Fruit fly (Drosophila melanogaster) whole organism, pupa: ENCODE results near the gene CG10486.

Experiments used
- CG14655 ChIP-seq: fragments of 200-800 bp; sonication (Bioruptor generic); optimal IDR thresholded peaks from 3 replicates; lab custom pipeline; 2017; ENCODE audit warnings: mild to moderate bottlenecking, missing biosample characterization, missing genetic modification reagents, missing genetic modification characterization
- CG15710 ChIP-seq: fragments of 200-800 bp; sonication (Bioruptor generic); optimal IDR thresholded peaks from 2 replicates; lab custom pipeline; 2018; ENCODE audit warnings: missing biosample characterization, mild to moderate bottlenecking, missing genetic modification characterization, moderate library complexity
- CG32121 ChIP-seq: fragments of 200-800 bp; sonication (Bioruptor generic); IDR thresholded peaks from 2 replicates; pipeline ENCODE4 v1.3.6; 2022; ENCODE audit warnings: missing biosample characterization, missing genetic modification characterization
- CG8159 ChIP-seq: fragments of 200-800 bp; sonication (Bioruptor generic); optimal IDR thresholded peaks from 3 replicates; lab custom pipeline; 2018; ENCODE audit warnings: missing biosample characterization, mild to moderate bottlenecking, missing genetic modification characterization, moderate library complexity
- CG8301 ChIP-seq: fragments of 200-800 bp; sonication (Bioruptor generic); optimal IDR thresholded peaks from 2 replicates; lab custom pipeline; 2018; ENCODE audit warnings: missing biosample characterization, mild to moderate bottlenecking, missing genetic modification characterization
- D1 ChIP-seq: fragments of 200-800 bp; sonication (Bioruptor generic); optimal IDR thresholded peaks from 2 replicates; lab custom pipeline; 2018; ENCODE audit warnings: missing biosample characterization, mild to moderate bottlenecking, missing genetic modification characterization, moderate library complexity
- EcR ChIP-seq: fragments of 200-800 bp; sonication (Bioruptor generic); optimal IDR thresholded peaks from 3 replicates; lab custom pipeline; 2019; ENCODE audit warnings: missing biosample characterization, missing genetic modification characterization, mild to moderate bottlenecking, moderate library complexity, missing genetic modification reagents
- Ets98B ChIP-seq: fragments of 200-800 bp; sonication (Bioruptor generic); IDR thresholded peaks from 2 replicates; pipeline ENCODE4 v1.3.6; 2022; ENCODE audit warnings: missing biosample characterization, missing genetic modification characterization
- Pif1A ChIP-seq: fragments of 200-800 bp; sonication (Bioruptor generic); optimal IDR thresholded peaks from 3 replicates; lab custom pipeline; 2016; ENCODE audit warnings: missing biosample characterization, missing genetic modification characterization
- Pif1B ChIP-seq: fragments of 200-800 bp; sonication (Bioruptor generic); optimal IDR thresholded peaks from 3 replicates; lab custom pipeline; 2016; ENCODE audit warnings: missing biosample characterization, missing genetic modification characterization
- Snoo ChIP-seq: fragments of 200-800 bp; sonication (Bioruptor generic); optimal IDR thresholded peaks from 3 replicates; lab custom pipeline; 2017; ENCODE audit warnings: missing biosample characterization, mild to moderate bottlenecking, missing genetic modification characterization, inconsistent platforms
- fd96Ca ChIP-seq: fragments of 200-800 bp; sonication (Bioruptor generic); IDR thresholded peaks from 3 replicates; pipeline ENCODE4 v1.3.6; 2022; ENCODE audit warnings: missing biosample characterization, missing genetic modification characterization
- gl ChIP-seq: fragments of 200-800 bp; sonication (Bioruptor generic); optimal IDR thresholded peaks from 2 replicates; lab custom pipeline; 2018; ENCODE audit warnings: missing biosample characterization, mild to moderate bottlenecking, missing genetic modification characterization
- rn ChIP-seq: fragments of 200-800 bp; sonication (Bioruptor generic); IDR thresholded peaks from 2 replicates; pipeline ENCODE4 v1.3.6; 2022; ENCODE audit warnings: missing biosample characterization, missing genetic modification characterization

DNA sequence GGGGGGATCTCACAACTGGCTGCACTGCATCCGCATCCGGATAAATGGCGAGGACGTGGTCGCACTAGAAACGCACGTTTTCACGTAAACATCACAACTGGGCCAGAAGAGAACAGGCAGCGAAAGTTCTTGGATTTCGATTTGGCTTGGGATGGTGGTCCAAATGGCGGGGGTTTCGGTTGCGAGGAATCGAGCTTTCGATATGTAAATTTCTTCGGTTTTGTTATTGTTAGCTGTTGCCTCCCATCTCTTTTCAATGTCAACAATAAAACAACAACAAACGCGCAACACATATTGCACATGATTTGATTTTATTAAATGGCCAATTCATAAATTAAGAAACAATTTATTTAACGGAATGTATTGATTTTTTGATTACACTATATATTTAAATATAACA lies 14.7 kb upstream of the CG10486 start, which contains the start of gene PXo:
- TF ChIP-seq D1 (tag; lab: Kevin White, UChicago) (no peak), gl (tag; lab: Kevin White, UChicago) (no peak), Snoo (no peak), CG15710 (tag; lab: Kevin White, UChicago) (no peak), Pif1A (no peak), CG8159 (tag; lab: Kevin White, UChicago) (no peak), fd96Ca (GFP tag; lab: Robert Waterston, UW) (no peak), Ets98B (GFP tag; lab: Robert Waterston, UW) (no peak), rn (no peak), CG32121 (GFP tag; lab: Robert Waterston, UW) (no peak), CG8301 (tag; lab: Kevin White, UChicago) (no peak), EcR (GFP tag; lab: Kevin White, UChicago) (no peak), CG14655 (GFP tag; lab: Kevin White, UChicago) (no peak), Pif1B (GFP tag; lab: Kevin White, UChicago) (no peak)
